Worm (Caenorhabditis elegans): ENCODE results near the gene nape-1.

DNA sequence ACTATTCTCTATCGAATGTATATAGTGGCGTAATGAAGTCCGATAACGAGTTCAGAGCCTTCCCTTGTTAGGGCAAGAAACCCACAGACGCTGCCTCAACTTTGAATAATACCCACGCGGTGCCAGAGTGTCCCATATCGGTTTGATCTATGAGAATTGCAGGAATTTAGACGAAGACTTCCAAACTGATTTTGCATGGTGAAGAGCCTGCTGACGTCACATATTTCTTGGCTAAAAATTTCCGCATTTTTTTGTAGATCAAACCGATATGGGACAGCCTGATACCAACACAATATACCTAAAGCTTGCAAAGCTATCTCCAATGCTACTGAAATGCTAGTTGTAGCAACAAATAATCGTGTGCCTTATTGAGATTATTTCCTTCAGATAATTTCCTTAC, 1.2 kb upstream of the nape-1 start:
- TF ChIP-seq madf-3 (GFP tag; IDR thresholded peaks at IDR 0.05) (no peak), unc-130 (GFP tag; optimal IDR thresholded peaks at IDR 0.05) (no peak), madf-10 (tag; optimal IDR thresholded peaks at IDR 0.05) (no peak), ama-1 (optimal IDR thresholded peaks at IDR 0.05) (no peak), ama-1 (GFP tag; optimal IDR thresholded peaks at IDR 0.05) (no peak), lag-1 (GFP tag; IDR thresholded peaks at IDR 0.05) (no peak), die-1 (tag; optimal IDR thresholded peaks at IDR 0.05) (no peak), sea-2 (GFP tag; IDR thresholded peaks at IDR 0.05) (no peak), attf-5 (GFP tag; optimal IDR thresholded peaks at IDR 0.05) (no peak), B0336.3 (GFP tag; IDR thresholded peaks at IDR 0.05) (no peak), hmg-20 (GFP tag; IDR thresholded peaks at IDR 0.05) (no peak)
